Fruit fly (Drosophila melanogaster) whole organism, pupa: ENCODE data around the gene grass.
A peak's percentile ranks its signal among the peaks of the same experiment; 100 is the strongest.

ENCODE experiments used
- CG10348 ChIP-seq: fragments of 200-800 bp; sonication (Bioruptor generic); IDR thresholded peaks from 2 replicates; pipeline ENCODE4 v1.3.6; 2022; ENCODE audit warnings: missing biosample characterization, missing genetic modification characterization
- CG12605 ChIP-seq: fragments of 200-800 bp; sonication (Bioruptor generic); IDR thresholded peaks from 2 replicates; pipeline ENCODE4 v1.3.6; 2022; ENCODE audit warnings: missing biosample characterization, missing genetic modification characterization
- CG13204 ChIP-seq: fragments of 200-800 bp; sonication (Bioruptor generic); optimal IDR thresholded peaks from 2 replicates; lab custom pipeline; 2018; ENCODE audit warnings: missing biosample characterization, mild to moderate bottlenecking, missing genetic modification characterization, moderate library complexity
- CG14655 ChIP-seq: fragments of 200-800 bp; sonication (Bioruptor generic); optimal IDR thresholded peaks from 3 replicates; lab custom pipeline; 2017; ENCODE audit warnings: mild to moderate bottlenecking, missing biosample characterization, missing genetic modification reagents, missing genetic modification characterization
- CG15710 ChIP-seq: fragments of 200-800 bp; sonication (Bioruptor generic); optimal IDR thresholded peaks from 2 replicates; lab custom pipeline; 2018; ENCODE audit warnings: missing biosample characterization, mild to moderate bottlenecking, missing genetic modification characterization, moderate library complexity
- CG17806 ChIP-seq: fragments of 200-800 bp; sonication (Bioruptor generic); optimal IDR thresholded peaks from 2 replicates; lab custom pipeline; 2018; ENCODE audit warnings: missing biosample characterization, mild to moderate bottlenecking, missing genetic modification characterization, moderate library complexity
- CG32121 ChIP-seq: fragments of 200-800 bp; sonication (Bioruptor generic); IDR thresholded peaks from 2 replicates; pipeline ENCODE4 v1.3.6; 2022; ENCODE audit warnings: missing biosample characterization, missing genetic modification characterization
- CG34367 ChIP-seq: fragments of 200-800 bp; sonication (Bioruptor generic); optimal IDR thresholded peaks from 2 replicates; lab custom pipeline; 2018; ENCODE audit warnings: missing biosample characterization, mild to moderate bottlenecking, missing genetic modification characterization
- CG4496 ChIP-seq: fragments of 200-800 bp; sonication (Bioruptor generic); IDR thresholded peaks from 3 replicates; pipeline ENCODE4 v1.3.6; 2022; ENCODE audit warnings: missing biosample characterization, missing genetic modification characterization
- CG8159 ChIP-seq: fragments of 200-800 bp; sonication (Bioruptor generic); optimal IDR thresholded peaks from 3 replicates; lab custom pipeline; 2018; ENCODE audit warnings: missing biosample characterization, mild to moderate bottlenecking, missing genetic modification characterization, moderate library complexity
- CG8301 ChIP-seq: fragments of 200-800 bp; sonication (Bioruptor generic); optimal IDR thresholded peaks from 2 replicates; lab custom pipeline; 2018; ENCODE audit warnings: missing biosample characterization, mild to moderate bottlenecking, missing genetic modification characterization
- CG9948 ChIP-seq: fragments of 200-800 bp; sonication (Bioruptor generic); optimal IDR thresholded peaks from 2 replicates; lab custom pipeline; 2018; ENCODE audit warnings: missing biosample characterization, mild to moderate bottlenecking, missing genetic modification characterization, moderate library complexity
- D1 ChIP-seq: fragments of 200-800 bp; sonication (Bioruptor generic); optimal IDR thresholded peaks from 2 replicates; lab custom pipeline; 2018; ENCODE audit warnings: missing biosample characterization, mild to moderate bottlenecking, missing genetic modification characterization, moderate library complexity
- EcR ChIP-seq: fragments of 200-800 bp; sonication (Bioruptor generic); optimal IDR thresholded peaks from 3 replicates; lab custom pipeline; 2019; ENCODE audit warnings: missing biosample characterization, missing genetic modification characterization, mild to moderate bottlenecking, moderate library complexity, missing genetic modification reagents
- Ets98B ChIP-seq: fragments of 200-800 bp; sonication (Bioruptor generic); IDR thresholded peaks from 2 replicates; pipeline ENCODE4 v1.3.6; 2022; ENCODE audit warnings: missing biosample characterization, missing genetic modification characterization
- Pif1A ChIP-seq: fragments of 200-800 bp; sonication (Bioruptor generic); optimal IDR thresholded peaks from 3 replicates; lab custom pipeline; 2016; ENCODE audit warnings: missing biosample characterization, missing genetic modification characterization
- Pif1B ChIP-seq: fragments of 200-800 bp; sonication (Bioruptor generic); optimal IDR thresholded peaks from 3 replicates; lab custom pipeline; 2016; ENCODE audit warnings: missing biosample characterization, missing genetic modification characterization
- Snoo ChIP-seq: fragments of 200-800 bp; sonication (Bioruptor generic); optimal IDR thresholded peaks from 3 replicates; lab custom pipeline; 2017; ENCODE audit warnings: missing biosample characterization, mild to moderate bottlenecking, missing genetic modification characterization, inconsistent platforms
- fd96Ca ChIP-seq: fragments of 200-800 bp; sonication (Bioruptor generic); IDR thresholded peaks from 3 replicates; pipeline ENCODE4 v1.3.6; 2022; ENCODE audit warnings: missing biosample characterization, missing genetic modification characterization
- gl ChIP-seq: fragments of 200-800 bp; sonication (Bioruptor generic); optimal IDR thresholded peaks from 2 replicates; lab custom pipeline; 2018; ENCODE audit warnings: missing biosample characterization, mild to moderate bottlenecking, missing genetic modification characterization
- rn ChIP-seq: fragments of 200-800 bp; sonication (Bioruptor generic); IDR thresholded peaks from 2 replicates; pipeline ENCODE4 v1.3.6; 2022; ENCODE audit warnings: missing biosample characterization, missing genetic modification characterization

The grass gene

DNA sequence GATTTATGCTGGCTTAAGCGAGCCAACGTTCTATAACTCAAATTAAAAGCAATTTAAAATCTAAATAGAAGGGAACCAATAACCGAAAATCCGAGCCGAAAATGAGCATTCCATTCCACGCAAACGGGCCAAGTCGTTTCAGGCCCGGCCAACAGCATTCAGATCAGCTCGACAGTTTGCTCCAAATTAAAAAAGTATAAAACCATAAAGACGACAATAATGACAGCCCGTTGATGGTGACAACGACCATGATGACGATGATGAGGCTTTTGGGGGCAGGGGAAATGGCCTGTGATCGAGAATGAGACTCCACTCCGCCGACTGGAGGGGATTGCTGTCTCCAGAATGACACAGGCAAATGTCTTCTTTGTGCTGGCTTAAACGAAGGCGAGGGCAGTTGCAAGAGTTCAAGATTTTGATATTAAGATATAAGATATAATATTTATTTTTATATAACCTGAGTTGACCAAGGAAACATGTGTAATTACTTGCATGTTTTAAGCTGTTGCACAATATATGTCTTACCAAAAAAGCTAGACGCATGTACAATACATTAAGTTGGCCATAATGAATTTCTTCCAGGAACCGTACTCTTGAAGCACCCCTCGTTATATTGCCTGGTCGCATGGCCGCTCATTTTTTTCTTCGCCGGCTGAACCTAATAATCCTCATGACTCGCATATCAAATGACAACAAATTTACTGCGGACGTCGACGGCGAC, 47.1 kb downstream of the grass start:
- TF ChIP-seq CG4496 (no peak), fd96Ca (GFP tag; lab: Robert Waterston, UW) (no peak), CG13204 (GFP tag; lab: Kevin White, UChicago) (no peak), CG32121 (no peak), CG17806 (tag; lab: Kevin White, UChicago) (peak; percentile 73), Ets98B (GFP tag; lab: Robert Waterston, UW) (no peak), CG10348 (GFP tag; lab: Robert Waterston, UW) (no peak), Pif1B (no peak), D1 (tag; lab: Kevin White, UChicago) (no peak), CG12605 (GFP tag; lab: Robert Waterston, UW) (no peak), CG34367 (tag; lab: Kevin White, UChicago) (no peak), rn (GFP tag; lab: Robert Waterston, UW) (no peak), CG14655 (GFP tag; lab: Kevin White, UChicago) (peak; percentile 59), CG9948 (peak; percentile 70), gl (peak; percentile 5), Snoo (tag; lab: Kevin White, UChicago) (peak; percentile 61), EcR (GFP tag; lab: Kevin White, UChicago) (peak; percentile 43), CG15710 (tag; lab: Kevin White, UChicago) (peak; percentile 63), Pif1A (GFP tag; lab: Kevin White, UChicago) (no peak), CG8301 (tag; lab: Kevin White, UChicago) (peak; percentile 36), CG8159 (tag; lab: Kevin White, UChicago) (peak; percentile 79)

DNA sequence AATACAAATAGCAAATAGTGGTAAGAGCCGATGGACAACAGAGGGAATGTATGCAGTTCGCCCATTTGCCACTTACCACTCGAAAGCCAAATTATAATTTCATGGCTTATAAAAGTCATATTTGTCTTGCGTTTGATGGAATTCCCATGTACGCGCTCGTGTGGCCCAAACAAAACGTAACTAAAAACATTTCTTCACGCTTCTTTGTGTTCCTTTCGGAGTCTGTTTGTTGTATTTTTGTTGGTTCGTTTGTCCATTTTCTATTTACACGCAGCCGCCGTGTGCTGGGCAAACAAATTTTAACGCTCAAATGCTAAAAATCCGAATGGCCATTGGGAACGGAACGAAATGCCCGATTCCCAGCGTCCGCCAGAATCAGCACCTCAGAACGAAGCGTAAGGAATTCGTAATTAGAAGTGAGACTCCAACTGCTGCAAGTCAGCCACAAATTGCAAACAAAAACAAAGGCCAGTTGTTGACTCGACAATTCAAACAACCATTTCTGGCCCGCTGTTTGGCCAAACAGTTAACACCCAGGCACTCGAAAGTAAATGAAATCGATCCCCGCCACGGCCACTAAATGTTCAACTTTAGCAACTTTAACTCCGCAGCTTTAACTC, 51.1 kb downstream of the grass start:
- no peak for TF ChIP-seq CG8159 (tag; lab: Kevin White, UChicago)
- no peak for TF ChIP-seq Snoo (tag; lab: Kevin White, UChicago)
- TF ChIP-seq CG10348 (GFP tag; lab: Robert Waterston, UW): no peak
- TF ChIP-seq Pif1A (GFP tag; lab: Kevin White, UChicago): no peak
- no peak for TF ChIP-seq CG12605 (GFP tag; lab: Robert Waterston, UW)
- no peak for TF ChIP-seq rn (GFP tag; lab: Robert Waterston, UW)
- TF ChIP-seq Ets98B (GFP tag; lab: Robert Waterston, UW): no peak
- TF ChIP-seq CG13204 (GFP tag; lab: Kevin White, UChicago): no peak
- no peak for TF ChIP-seq CG17806 (tag; lab: Kevin White, UChicago)
- no peak for TF ChIP-seq CG15710 (tag; lab: Kevin White, UChicago)
- no peak for TF ChIP-seq CG9948
- no peak for TF ChIP-seq gl
- no peak for TF ChIP-seq Pif1B
- no peak for TF ChIP-seq CG14655 (GFP tag; lab: Kevin White, UChicago)
- no peak for TF ChIP-seq CG32121
- TF ChIP-seq CG8301 (tag; lab: Kevin White, UChicago): no peak
- no peak for TF ChIP-seq fd96Ca (GFP tag; lab: Robert Waterston, UW)
